Fruit fly (Drosophila melanogaster) Kc167 (cell line): ENCODE results near the gene CG31029.

Experiments used
- Sin3A ChIP-seq: fragments of >200 bp; optimal IDR thresholded peaks from 2 replicates; lab custom pipeline; 2018; ENCODE audit warnings: missing external identifiers
- insv ChIP-seq: fragments of >200 bp; optimal IDR thresholded peaks from 3 replicates; lab custom pipeline; 2018; ENCODE audit warnings: missing external identifiers
- psq ChIP-seq: fragments of >200 bp; optimal IDR thresholded peaks from 2 replicates; lab custom pipeline; 2017; ENCODE audit warnings: missing external identifiers
- ttk ChIP-seq: sonication (Bioruptor generic); optimal IDR thresholded peaks from 2 replicates; lab custom pipeline; 2017; ENCODE audit warnings: missing external identifiers

- no peak for TF ChIP-seq ttk (lab: Kevin White, UChicago)
- no peak for TF ChIP-seq psq (lab: Kevin White, UChicago)
- no peak for TF ChIP-seq Sin3A (lab: Kevin White, UChicago)
- TF ChIP-seq insv = no peak
Observed at dm6 chr3R:30174160-30175002, 42.2 kb upstream of the CG31029 start, which contains the start of gene Mlc2.
